Fruit fly (Drosophila melanogaster) whole organism, embryonic: Measurements from ENCODE around the gene CG8641.

Source experiments
- ATbp ChIP-seq: fragments of 200-800 bp; sonication (Bioruptor generic); optimal IDR thresholded peaks from 2 replicates; lab custom pipeline; 2017; ENCODE audit warnings: missing biosample characterization, mild to moderate bottlenecking, missing genetic modification characterization, missing genetic modification reagents
- Ada2b ChIP-seq: fragments of 200-800 bp; sonication (Bioruptor generic); IDR thresholded peaks from 2 replicates; pipeline ENCODE4 v1.3.6; 2022; ENCODE audit warnings: missing biosample characterization, missing genetic modification characterization
- CG12219 ChIP-seq: fragments of 200-800 bp; sonication (Bioruptor generic); optimal IDR thresholded peaks from 3 replicates; lab custom pipeline; 2018; ENCODE audit warnings: missing biosample characterization, mild to moderate bottlenecking, missing genetic modification characterization
- CG12391 ChIP-seq: fragments of 200-800 bp; sonication (Bioruptor generic); optimal IDR thresholded peaks from 3 replicates; lab custom pipeline; 2018; ENCODE audit warnings: missing biosample characterization, mild to moderate bottlenecking, missing genetic modification characterization, moderate library complexity
- CG13123 ChIP-seq: fragments of 200-800 bp; sonication (Bioruptor generic); optimal IDR thresholded peaks from 2 replicates; lab custom pipeline; 2016; ENCODE audit warnings: missing biosample characterization, missing genetic modification characterization
- CG13296 ChIP-seq: fragments of 200-800 bp; sonication (Bioruptor generic); optimal IDR thresholded peaks from 3 replicates; lab custom pipeline; 2018; ENCODE audit warnings: missing biosample characterization, mild to moderate bottlenecking, missing genetic modification characterization
- CG14710 ChIP-seq: fragments of 200-800 bp; sonication (Bioruptor generic); optimal IDR thresholded peaks from 3 replicates; lab custom pipeline; 2019; ENCODE audit warnings: missing biosample characterization, mild to moderate bottlenecking, missing genetic modification characterization, moderate library complexity
- CG15011 ChIP-seq: fragments of 200-800 bp; sonication (Bioruptor generic); optimal IDR thresholded peaks from 3 replicates; lab custom pipeline; 2018; ENCODE audit warnings: missing biosample characterization, mild to moderate bottlenecking, missing genetic modification characterization
- CG1529 ChIP-seq: fragments of 200-800 bp; sonication (Bioruptor generic); optimal IDR thresholded peaks from 3 replicates; lab custom pipeline; 2018; ENCODE audit warnings: missing biosample characterization, missing genetic modification characterization
- CG1647 ChIP-seq: fragments of 200-800 bp; sonication (Bioruptor generic); optimal IDR thresholded peaks from 3 replicates; lab custom pipeline; 2016; ENCODE audit warnings: missing biosample characterization, missing genetic modification characterization
- CG16779 ChIP-seq: fragments of 200-800 bp; sonication (Bioruptor generic); IDR thresholded peaks from 2 replicates; pipeline ENCODE4 v1.3.6; 2022; ENCODE audit warnings: missing biosample characterization, missing genetic modification characterization
- CG17186 ChIP-seq: fragments of 200-800 bp; sonication (Bioruptor generic); optimal IDR thresholded peaks from 3 replicates; lab custom pipeline; 2017; ENCODE audit warnings: missing biosample characterization, missing genetic modification reagents, missing genetic modification characterization
- CG17912 ChIP-seq: fragments of 200-800 bp; sonication (Bioruptor generic); optimal IDR thresholded peaks from 2 replicates; lab custom pipeline; 2018; ENCODE audit warnings: missing biosample characterization, mild to moderate bottlenecking, missing genetic modification characterization
- CG30431 ChIP-seq: fragments of 200-800 bp; sonication (Bioruptor generic); optimal IDR thresholded peaks from 2 replicates; lab custom pipeline; 2017; ENCODE audit warnings: missing biosample characterization, missing genetic modification characterization
- CG31388 ChIP-seq: fragments of 200-800 bp; sonication (Bioruptor generic); optimal IDR thresholded peaks from 2 replicates; lab custom pipeline; 2016; ENCODE audit warnings: missing biosample characterization, missing genetic modification characterization
- CG3163 ChIP-seq: fragments of 200-800 bp; sonication (Bioruptor generic); optimal IDR thresholded peaks from 3 replicates; lab custom pipeline; 2016; ENCODE audit warnings: missing biosample characterization, missing genetic modification characterization
- CG3407 ChIP-seq: fragments of 200-800 bp; sonication (Bioruptor generic); optimal IDR thresholded peaks from 2 replicates; lab custom pipeline; 2018; ENCODE audit warnings: missing biosample characterization, mild to moderate bottlenecking, missing genetic modification characterization
- CG4617 ChIP-seq: fragments of 200-800 bp; sonication (Bioruptor generic); optimal IDR thresholded peaks from 3 replicates; lab custom pipeline; 2016; ENCODE audit warnings: missing biosample characterization, missing genetic modification characterization, borderline replicate concordance
- CG6272 ChIP-seq: fragments of 200-800 bp; sonication (Bioruptor generic); IDR thresholded peaks from 2 replicates; pipeline ENCODE4 v1.3.6; 2022; ENCODE audit warnings: missing biosample characterization, missing genetic modification characterization
- CG7357 ChIP-seq: fragments of 200-800 bp; sonication (Bioruptor generic); IDR thresholded peaks from 3 replicates; pipeline ENCODE4 v1.3.6; 2022; ENCODE audit warnings: missing biosample characterization, missing genetic modification characterization
- CG7987 ChIP-seq: fragments of 200-800 bp; sonication (Bioruptor generic); optimal IDR thresholded peaks from 2 replicates; lab custom pipeline; 2018; ENCODE audit warnings: missing biosample characterization, mild to moderate bottlenecking, missing genetic modification characterization, moderate library complexity
- CG8290 ChIP-seq, 3 experiments: fragments of 200-800 bp; sonication (Bioruptor generic); optimal IDR thresholded peaks; 2 replicates each; lab custom pipeline; 2016 to 2019; ENCODE audit warnings: missing biosample characterization in 3 of 3, missing genetic modification characterization in 3 of 3, mild to moderate bottlenecking in 2 of 3, moderate library complexity in 1 of 3
- CG9437 ChIP-seq: fragments of 200-800 bp; sonication (Bioruptor generic); optimal IDR thresholded peaks from 2 replicates; lab custom pipeline; 2018; ENCODE audit warnings: missing biosample characterization, mild to moderate bottlenecking, missing genetic modification characterization
- CG9932 ChIP-seq: fragments of 200-800 bp; sonication (Bioruptor generic); IDR thresholded peaks from 2 replicates; pipeline ENCODE4 v1.3.6; 2022; ENCODE audit warnings: missing biosample characterization, missing genetic modification characterization
- D19A ChIP-seq: fragments of 200-800 bp; optimal IDR thresholded peaks from 3 replicates; lab custom pipeline; 2019; ENCODE audit warnings: missing biosample characterization, mild to moderate bottlenecking, missing genetic modification characterization, moderate library complexity
- Dfd ChIP-seq, 2 experiments: fragments of >200 bp; optimal IDR thresholded peaks; 2 replicates each; lab custom pipeline; 2017; ENCODE audit warnings: missing biosample characterization in 2 of 2, missing genetic modification characterization in 2 of 2
- Dll ChIP-seq: fragments of 200-800 bp; sonication (Bioruptor generic); IDR thresholded peaks from 4 replicates; pipeline ENCODE4 v1.3.6; 2022; ENCODE audit warnings: missing biosample characterization, missing genetic modification characterization; ENCODE audit not compliant: partially characterized antibody
- H15 ChIP-seq: fragments of 200-800 bp; sonication (Bioruptor generic); IDR thresholded peaks from 3 replicates; pipeline ENCODE4 v1.3.6; 2022; ENCODE audit warnings: missing biosample characterization, missing genetic modification characterization
- HLH3B ChIP-seq: fragments of 200-800 bp; sonication (Bioruptor generic); IDR thresholded peaks from 2 replicates; pipeline ENCODE4 v1.3.6; 2022; ENCODE audit warnings: missing biosample characterization, missing genetic modification characterization
- Hey ChIP-seq: fragments of 200-800 bp; sonication (Bioruptor generic); optimal IDR thresholded peaks from 3 replicates; lab custom pipeline; 2018; ENCODE audit warnings: missing biosample characterization, mild to moderate bottlenecking, missing genetic modification characterization
- Mes4 ChIP-seq: fragments of 200-800 bp; sonication (Bioruptor generic); optimal IDR thresholded peaks from 2 replicates; lab custom pipeline; 2016; ENCODE audit warnings: missing biosample characterization, missing genetic modification characterization
- NC2α ChIP-seq: fragments of 200-800 bp; sonication (Bioruptor generic); optimal IDR thresholded peaks from 2 replicates; lab custom pipeline; 2016; ENCODE audit warnings: missing biosample characterization, missing genetic modification characterization
- Neu2 ChIP-seq: fragments of 200-800 bp; sonication (Bioruptor generic); optimal IDR thresholded peaks from 3 replicates; lab custom pipeline; 2016; ENCODE audit warnings: missing biosample characterization, missing genetic modification characterization, borderline replicate concordance
- Oli ChIP-seq: fragments of 200-800 bp; sonication (Bioruptor generic); optimal IDR thresholded peaks from 2 replicates; lab custom pipeline; 2018; ENCODE audit warnings: missing biosample characterization, mild to moderate bottlenecking, missing genetic modification characterization, moderate library complexity
- Xrp1 ChIP-seq: fragments of 200-800 bp; sonication (Bioruptor generic); IDR thresholded peaks from 2 replicates; pipeline ENCODE4 v1.3.6; 2022; ENCODE audit warnings: missing biosample characterization, missing genetic modification characterization
- abd-A ChIP-seq: fragments of 200-800 bp; sonication (Bioruptor generic); optimal IDR thresholded peaks from 3 replicates; lab custom pipeline; 2019; ENCODE audit warnings: missing biosample characterization, mild to moderate bottlenecking, missing genetic modification characterization, moderate library complexity
- bcd ChIP-seq: fragments of 200-800 bp; sonication (Bioruptor generic); optimal IDR thresholded peaks from 2 replicates; lab custom pipeline; 2017; ENCODE audit warnings: missing biosample characterization, mild to moderate bottlenecking, missing genetic modification characterization
- eve ChIP-seq, 2 experiments: fragments of >200 bp; optimal IDR thresholded peaks; 2 replicates each; lab custom pipeline; 2017; ENCODE audit warnings: missing biosample characterization in 2 of 2, missing genetic modification characterization in 2 of 2
- fd3F ChIP-seq: fragments of 200-800 bp; sonication (Bioruptor generic); optimal IDR thresholded peaks from 2 replicates; lab custom pipeline; 2018; ENCODE audit warnings: missing biosample characterization, mild to moderate bottlenecking, missing genetic modification characterization, moderate library complexity
- fd96Cb ChIP-seq: fragments of 200-800 bp; sonication (Bioruptor generic); optimal IDR thresholded peaks from 2 replicates; lab custom pipeline; 2018; ENCODE audit warnings: missing biosample characterization, mild to moderate bottlenecking, missing genetic modification characterization, moderate library complexity
- gem ChIP-seq: fragments of 200-800 bp; sonication (Bioruptor generic); optimal IDR thresholded peaks from 2 replicates; lab custom pipeline; 2019; ENCODE audit warnings: missing biosample characterization, mild to moderate bottlenecking, missing genetic modification characterization, moderate library complexity
- h ChIP-seq: fragments of >200 bp; optimal IDR thresholded peaks from 2 replicates; lab custom pipeline; 2017
- jigr1 ChIP-seq: fragments of 200-800 bp; sonication (Bioruptor generic); IDR thresholded peaks from 3 replicates; pipeline ENCODE4 v1.3.6; 2022; ENCODE audit warnings: missing biosample characterization, missing genetic modification characterization
- nerfin-2 ChIP-seq: fragments of 200-800 bp; sonication (Bioruptor generic); IDR thresholded peaks from 2 replicates; pipeline ENCODE4 v1.3.6; 2022; ENCODE audit warnings: missing biosample characterization, missing genetic modification characterization; ENCODE audit not compliant: partially characterized antibody
- oc ChIP-seq: fragments of 200-800 bp; sonication (Bioruptor generic); optimal IDR thresholded peaks from 2 replicates; lab custom pipeline; 2018; ENCODE audit warnings: missing biosample characterization, mild to moderate bottlenecking, missing genetic modification characterization, moderate library complexity
- pnt ChIP-seq: fragments of 200-800 bp; sonication (Bioruptor generic); optimal IDR thresholded peaks from 3 replicates; lab custom pipeline; 2016; ENCODE audit warnings: missing biosample characterization, missing genetic modification characterization
- ro ChIP-seq: fragments of 200-800 bp; sonication (Bioruptor generic); IDR thresholded peaks from 2 replicates; pipeline ENCODE4 v1.3.6; 2022; ENCODE audit warnings: missing biosample characterization, missing genetic modification characterization
- sens-2 ChIP-seq: fragments of 200-800 bp; sonication (Bioruptor generic); IDR thresholded peaks from 2 replicates; pipeline ENCODE4 v1.3.6; 2022; ENCODE audit warnings: missing biosample characterization, missing genetic modification characterization
- stwl ChIP-seq: fragments of 200-800 bp; sonication (Bioruptor generic); optimal IDR thresholded peaks from 3 replicates; lab custom pipeline; 2018; ENCODE audit warnings: missing biosample characterization, mild to moderate bottlenecking, missing genetic modification characterization, moderate library complexity

Gene CG8641

dm6 chr3L:7013568-7014305, 63.5 kb downstream of the CG8641 start (continued):
- TF ChIP-seq sens-2 (GFP tag; lab: Robert Waterston, UW) (peak; percentile 19; the same call in 1 of the 2 replicates), CG1529 (GFP tag; lab: Kevin White, UChicago) (no peak), CG31388 (GFP tag; lab: Kevin White, UChicago) (no peak), Xrp1 (GFP tag; lab: Robert Waterston, UW) (peak; percentile 29; the same call in 1 of the 2 replicates), Neu2 (no peak), CG7357 (no peak), Dfd (GFP tag; optimal IDR thresholded peaks at IDR 0.05; lab: Kevin White, UChicago) (no peak), Oli (tag; lab: Kevin White, UChicago) (peak; percentile 33), ro (GFP tag; lab: Robert Waterston, UW) (no peak), CG1647 (GFP tag; lab: Kevin White, UChicago) (no peak), Ada2b (GFP tag; lab: Robert Waterston, UW) (0 out of 2 replicates have a peak, but pooled peaks have one; percentile 9), CG7987 (no peak), fd96Cb (tag; lab: Kevin White, UChicago) (no peak), CG3163 (GFP tag; lab: Kevin White, UChicago) (no peak), HLH3B (no peak), CG12391 (tag; lab: Kevin White, UChicago) (peak; percentile 44), eve (GFP tag; optimal IDR thresholded peaks at IDR 0.05; lab: Kevin White, UChicago) (no peak), H15 (GFP tag; lab: Robert Waterston, UW) (peak; percentile 39; the same call in 1 of the 3 replicates), pnt (GFP tag; lab: Kevin White, UChicago) (no peak), h (lab: Kevin White, UChicago) (no peak), Dll (GFP tag; lab: Robert Waterston, UW) (no peak), jigr1 (GFP tag; lab: Robert Waterston, UW) (no peak), abd-A (tag; lab: Kevin White, UChicago) (peak; percentile 23), CG17912 (GFP tag; lab: Kevin White, UChicago) (no peak), NC2α (GFP tag; lab: Kevin White, UChicago) (no peak), CG17186 (no peak), CG9437 (GFP tag; lab: Kevin White, UChicago) (no peak), stwl (tag; lab: Kevin White, UChicago) (no peak), CG13296 (GFP tag; lab: Kevin White, UChicago) (no peak), D19A (no peak), gem (tag; lab: Kevin White, UChicago) (peak; percentile 42), Hey (tag; lab: Kevin White, UChicago) (no peak), bcd (GFP tag; lab: Kevin White, UChicago) (peak; percentile 38), CG3407 (GFP tag; lab: Kevin White, UChicago) (no peak), Mes4 (GFP tag; lab: Kevin White, UChicago) (no peak), CG16779 (GFP tag; lab: Robert Waterston, UW) (0 out of 2 replicates have a peak, but pooled peaks have one; percentile 24), CG6272 (GFP tag; lab: Robert Waterston, UW) (no peak), fd3F (GFP tag; lab: Kevin White, UChicago) (no peak), CG15011 (no peak), CG9932 (GFP tag; lab: Robert Waterston, UW) (peak; percentile 46), ATbp (no peak), oc (no peak), CG12219 (GFP tag; lab: Kevin White, UChicago) (peak; percentile 42), CG14710 (tag; lab: Kevin White, UChicago) (no peak), CG8290 (GFP tag; optimal IDR thresholded peaks at IDR 0.05; lab: Kevin White, UChicago) (no peak), CG8290 (tag; optimal IDR thresholded peaks at IDR 0.05; lab: Kevin White, UChicago) (peak in 1 of 2 experiments; percentile 18), CG13123 (GFP tag; lab: Kevin White, UChicago) (no peak), CG30431 (GFP tag; lab: Kevin White, UChicago) (no peak), nerfin-2 (GFP tag; lab: Robert Waterston, UW) (no peak), CG4617 (GFP tag; lab: Kevin White, UChicago) (no peak)
